Fruit fly (Drosophila melanogaster) whole organism, embryonic: Measurements from ENCODE around the gene CanB.

Experiments used
- Atf3 ChIP-seq: fragments of 200-800 bp; sonication (Bioruptor generic); optimal IDR thresholded peaks from 3 replicates; lab custom pipeline; 2016; ENCODE audit warnings: missing biosample characterization, missing genetic modification characterization
- C15 ChIP-seq: fragments of 200-800 bp; sonication (Bioruptor generic); IDR thresholded peaks from 3 replicates; pipeline ENCODE4 v1.3.6; 2022; ENCODE audit warnings: missing biosample characterization, missing genetic modification characterization
- CG10147 ChIP-seq: fragments of 200-800 bp; sonication (Bioruptor generic); optimal IDR thresholded peaks from 2 replicates; lab custom pipeline; 2019; ENCODE audit warnings: missing biosample characterization, mild to moderate bottlenecking, missing genetic modification characterization, moderate library complexity
- CG1024 ChIP-seq: fragments of 200-800 bp; sonication (Bioruptor generic); IDR thresholded peaks from 2 replicates; pipeline ENCODE4 v1.3.6; 2022; ENCODE audit warnings: missing biosample characterization, missing genetic modification characterization
- CG10543 ChIP-seq: fragments of 200-800 bp; sonication (Bioruptor generic); optimal IDR thresholded peaks from 3 replicates; lab custom pipeline; 2017; ENCODE audit warnings: missing biosample characterization, mild to moderate bottlenecking, missing genetic modification characterization, moderate library complexity
- CG12744 ChIP-seq: fragments of 200-800 bp; sonication (Bioruptor generic); optimal IDR thresholded peaks from 2 replicates; lab custom pipeline; 2016; ENCODE audit warnings: missing biosample characterization, missing genetic modification characterization
- CG13894 ChIP-seq: fragments of 200-800 bp; sonication (Bioruptor generic); optimal IDR thresholded peaks from 3 replicates; lab custom pipeline; 2018; ENCODE audit warnings: missing biosample characterization, mild to moderate bottlenecking, missing genetic modification characterization, moderate library complexity
- CG14014 ChIP-seq: fragments of 200-800 bp; sonication (Bioruptor generic); IDR thresholded peaks from 2 replicates; pipeline ENCODE4 v1.3.6; 2022; ENCODE audit warnings: missing biosample characterization, missing genetic modification characterization
- CG14860 ChIP-seq: fragments of 200-800 bp; sonication (Bioruptor generic); IDR thresholded peaks from 3 replicates; pipeline ENCODE4 v1.3.6; 2022; ENCODE audit warnings: missing biosample characterization, missing genetic modification characterization; ENCODE audit not compliant: partially characterized antibody
- CG14965 ChIP-seq: fragments of 200-800 bp; sonication (Bioruptor generic); optimal IDR thresholded peaks from 2 replicates; lab custom pipeline; 2016; ENCODE audit warnings: missing biosample characterization, missing genetic modification characterization, borderline replicate concordance
- CG1602 ChIP-seq: fragments of 200-800 bp; sonication (Bioruptor generic); optimal IDR thresholded peaks from 3 replicates; lab custom pipeline; 2016; ENCODE audit warnings: missing biosample characterization, missing genetic modification characterization
- CG17359 ChIP-seq: fragments of 200-800 bp; sonication (Bioruptor generic); optimal IDR thresholded peaks from 3 replicates; lab custom pipeline; 2018; ENCODE audit warnings: missing biosample characterization, mild to moderate bottlenecking, missing genetic modification characterization, moderate library complexity
- CG18764 ChIP-seq: fragments of 200-800 bp; sonication (Bioruptor generic); optimal IDR thresholded peaks from 3 replicates; lab custom pipeline; 2016; ENCODE audit warnings: missing biosample characterization, missing genetic modification characterization
- CG2712 ChIP-seq: fragments of 200-800 bp; optimal IDR thresholded peaks from 3 replicates; lab custom pipeline; 2019; ENCODE audit warnings: missing biosample characterization, mild to moderate bottlenecking, missing genetic modification characterization, moderate library complexity
- CG32767 ChIP-seq: fragments of 200-800 bp; sonication (Bioruptor generic); IDR thresholded peaks from 2 replicates; pipeline ENCODE4 v1.3.6; 2022; ENCODE audit warnings: missing biosample characterization, missing genetic modification characterization
- CG34376 ChIP-seq: fragments of 200-800 bp; sonication (Bioruptor generic); optimal IDR thresholded peaks from 2 replicates; lab custom pipeline; 2018; ENCODE audit warnings: missing biosample characterization, mild to moderate bottlenecking, missing genetic modification characterization
- CG6254 ChIP-seq: fragments of 200-800 bp; sonication (Bioruptor generic); optimal IDR thresholded peaks from 3 replicates; lab custom pipeline; 2017; ENCODE audit warnings: mild to moderate bottlenecking, missing biosample characterization, missing genetic modification reagents, missing genetic modification characterization
- CG6791 ChIP-seq: fragments of 200-800 bp; sonication (Bioruptor generic); IDR thresholded peaks from 3 replicates; pipeline ENCODE4 v1.3.6; 2022; ENCODE audit warnings: missing biosample characterization, missing genetic modification characterization; ENCODE audit not compliant: partially characterized antibody
- CG7928 ChIP-seq: fragments of 200-800 bp; sonication (Bioruptor generic); optimal IDR thresholded peaks from 2 replicates; lab custom pipeline; 2017; ENCODE audit warnings: missing biosample characterization, mild to moderate bottlenecking, missing genetic modification characterization
- CG7987 ChIP-seq: fragments of 200-800 bp; sonication (Bioruptor generic); optimal IDR thresholded peaks from 2 replicates; lab custom pipeline; 2018; ENCODE audit warnings: missing biosample characterization, mild to moderate bottlenecking, missing genetic modification characterization, moderate library complexity
- CG8359 ChIP-seq: fragments of 200-800 bp; sonication (Bioruptor generic); optimal IDR thresholded peaks from 2 replicates; lab custom pipeline; 2017; ENCODE audit warnings: missing biosample characterization, mild to moderate bottlenecking, missing genetic modification characterization, borderline replicate concordance
- CG9817 ChIP-seq: fragments of 200-800 bp; sonication (Bioruptor generic); optimal IDR thresholded peaks from 2 replicates; lab custom pipeline; 2018; ENCODE audit warnings: missing biosample characterization, mild to moderate bottlenecking, missing genetic modification characterization, moderate library complexity
- Deaf1 ChIP-seq: fragments of 200-800 bp; optimal IDR thresholded peaks from 3 replicates; lab custom pipeline; 2019; ENCODE audit warnings: missing biosample characterization, mild to moderate bottlenecking, missing genetic modification characterization, moderate library complexity
- Doc2 ChIP-seq: fragments of 200-800 bp; sonication (Bioruptor generic); IDR thresholded peaks from 2 replicates; pipeline ENCODE4 v1.3.6; 2022; ENCODE audit warnings: missing biosample characterization, missing genetic modification characterization
- Dp ChIP-seq: fragments of 200-800 bp; sonication (Bioruptor generic); optimal IDR thresholded peaks from 2 replicates; lab custom pipeline; 2018; ENCODE audit warnings: missing biosample characterization, mild to moderate bottlenecking, missing genetic modification characterization, moderate library complexity
- Ets65A ChIP-seq: fragments of 200-800 bp; sonication (Bioruptor generic); peaks from one replicate; lab custom pipeline; 2016; ENCODE audit warnings: missing biosample characterization, missing genetic modification characterization
- Jarid2 ChIP-seq: fragments of 200-800 bp; sonication (Bioruptor generic); optimal IDR thresholded peaks from 3 replicates; lab custom pipeline; 2017; ENCODE audit warnings: mild to moderate bottlenecking, missing biosample characterization, missing genetic modification reagents, missing genetic modification characterization
- Mes4 ChIP-seq: fragments of 200-800 bp; sonication (Bioruptor generic); optimal IDR thresholded peaks from 2 replicates; lab custom pipeline; 2016; ENCODE audit warnings: missing biosample characterization, missing genetic modification characterization
- Nf-YC ChIP-seq: fragments of 200-800 bp; optimal IDR thresholded peaks from 3 replicates; lab custom pipeline; 2019; ENCODE audit warnings: missing biosample characterization, mild to moderate bottlenecking, missing genetic modification characterization, moderate library complexity
- Tbp ChIP-seq: fragments of >200 bp; optimal IDR thresholded peaks from 2 replicates; lab custom pipeline; 2018; ENCODE audit warnings: missing biosample characterization, missing genetic modification characterization
- bsh ChIP-seq, 2 experiments: fragments of 200-800 bp; sonication (Bioruptor generic); optimal IDR thresholded peaks; 2 replicates each; lab custom pipeline; 2017 to 2018; ENCODE audit warnings: mild to moderate bottlenecking in 2 of 2, missing biosample characterization in 2 of 2, missing genetic modification characterization in 2 of 2, moderate library complexity in 1 of 2
- crc ChIP-seq: fragments of 200-800 bp; sonication (Bioruptor generic); optimal IDR thresholded peaks from 2 replicates; lab custom pipeline; 2016; ENCODE audit warnings: missing biosample characterization, missing genetic modification characterization
- crol ChIP-seq: fragments of 200-800 bp; sonication (Bioruptor generic); IDR thresholded peaks from 2 replicates; pipeline ENCODE4 v1.3.6; 2022; ENCODE audit warnings: missing biosample characterization, missing genetic modification characterization
- danr ChIP-seq: fragments of 200-800 bp; sonication (Bioruptor generic); IDR thresholded peaks from 2 replicates; pipeline ENCODE4 v1.3.6; 2022; ENCODE audit warnings: missing biosample characterization, missing genetic modification characterization
- dimm ChIP-seq: fragments of 200-800 bp; sonication (Bioruptor generic); IDR thresholded peaks from 2 replicates; pipeline ENCODE4 v1.3.6; 2022; ENCODE audit warnings: missing biosample characterization, missing genetic modification characterization
- fd3F ChIP-seq: fragments of 200-800 bp; sonication (Bioruptor generic); optimal IDR thresholded peaks from 2 replicates; lab custom pipeline; 2018; ENCODE audit warnings: missing biosample characterization, mild to moderate bottlenecking, missing genetic modification characterization, moderate library complexity
- gsb-n ChIP-seq: fragments of 200-800 bp; sonication (Bioruptor generic); optimal IDR thresholded peaks from 3 replicates; lab custom pipeline; 2018; ENCODE audit warnings: missing biosample characterization, mild to moderate bottlenecking, missing genetic modification characterization
- gt ChIP-seq: fragments of 200-800 bp; sonication (Bioruptor generic); IDR thresholded peaks from 2 replicates; pipeline ENCODE4 v1.3.6; 2022; ENCODE audit warnings: missing biosample characterization, missing genetic modification characterization
- her ChIP-seq: fragments of 200-800 bp; sonication (Bioruptor generic); optimal IDR thresholded peaks from 2 replicates; lab custom pipeline; 2016; ENCODE audit warnings: missing biosample characterization, missing genetic modification characterization
- mirr ChIP-seq: fragments of 200-800 bp; sonication (Bioruptor generic); optimal IDR thresholded peaks from 3 replicates; lab custom pipeline; 2018; ENCODE audit warnings: missing biosample characterization, mild to moderate bottlenecking, missing genetic modification characterization
- nmo ChIP-seq: fragments of 200-800 bp; sonication (Bioruptor generic); optimal IDR thresholded peaks from 2 replicates; lab custom pipeline; 2018; ENCODE audit warnings: missing biosample characterization, mild to moderate bottlenecking, missing genetic modification characterization, moderate library complexity
- onecut ChIP-seq: fragments of 200-800 bp; sonication (Bioruptor generic); IDR thresholded peaks from 2 replicates; pipeline ENCODE4 v1.3.6; 2022; ENCODE audit warnings: missing biosample characterization, missing genetic modification characterization
- phol ChIP-seq: fragments of 200-800 bp; sonication (Bioruptor generic); optimal IDR thresholded peaks from 3 replicates; lab custom pipeline; 2018; ENCODE audit warnings: missing biosample characterization, mild to moderate bottlenecking, missing genetic modification characterization, moderate library complexity
- pita ChIP-seq: fragments of 200-800 bp; sonication (Bioruptor generic); optimal IDR thresholded peaks from 2 replicates; lab custom pipeline; 2017; ENCODE audit warnings: missing biosample characterization, mild to moderate bottlenecking, missing genetic modification characterization
- prd ChIP-seq, 3 experiments: fragments of >200 bp in 2 of 3; fragments of 200-800 bp in 1 of 3; sonication (Bioruptor generic) in 1 of 3; optimal IDR thresholded peaks in 2 of 3; IDR thresholded peaks in 1 of 3; 2 replicates in 2 of 3; 3 replicates in 1 of 3; pipeline versions ENCODE4 v1.3.6 to Lab custom; 2017 to 2022; ENCODE audit warnings: missing biosample characterization in 1 of 3, missing genetic modification characterization in 1 of 3
- sd ChIP-seq: fragments of 200-800 bp; sonication (Bioruptor generic); optimal IDR thresholded peaks from 3 replicates; lab custom pipeline; 2018; ENCODE audit warnings: missing biosample characterization, mild to moderate bottlenecking, missing genetic modification characterization, moderate library complexity
- sob ChIP-seq: fragments of 200-800 bp; sonication (Bioruptor generic); IDR thresholded peaks from 2 replicates; pipeline ENCODE4 v1.3.6; 2022; ENCODE audit warnings: missing biosample characterization, missing genetic modification characterization
- tna ChIP-seq: fragments of 200-800 bp; sonication (Bioruptor generic); IDR thresholded peaks from 2 replicates; pipeline ENCODE4 v1.3.6; 2022; ENCODE audit warnings: missing biosample characterization, missing genetic modification characterization; ENCODE audit not compliant: partially characterized antibody
- vvl ChIP-seq: fragments of 200-800 bp; sonication (Bioruptor generic); IDR thresholded peaks from 2 replicates; pipeline ENCODE4 v1.3.6; 2022; ENCODE audit warnings: missing biosample characterization, missing genetic modification characterization
- wek ChIP-seq: fragments of 200-800 bp; sonication (Bioruptor generic); optimal IDR thresholded peaks from 3 replicates; lab custom pipeline; 2018; ENCODE audit warnings: missing biosample characterization, mild to moderate bottlenecking, missing genetic modification characterization, moderate library complexity

CanB gene

DNA sequence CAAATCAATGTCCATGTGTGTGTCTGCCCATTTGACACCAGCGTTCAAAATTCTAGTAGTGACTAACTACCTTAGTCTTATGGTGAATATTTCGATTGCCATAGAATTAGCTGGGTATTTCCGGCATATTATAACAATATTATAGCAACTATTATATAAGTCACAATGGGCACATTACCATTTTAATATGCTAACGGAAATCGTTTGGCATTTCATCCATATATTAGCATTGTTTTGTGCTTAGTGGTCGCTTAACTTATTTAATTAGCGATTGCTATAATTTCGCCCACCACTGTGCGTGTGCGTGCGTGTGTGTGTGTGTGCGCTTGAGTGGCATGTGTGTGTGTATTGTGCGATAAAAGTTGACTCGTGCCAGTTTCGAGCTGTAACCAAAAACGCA is 4.4 kb downstream of the CanB start (continued):
- TF ChIP-seq nmo (GFP tag; lab: Kevin White, UChicago), result peak; percentile 21
- no peak for TF ChIP-seq crc (GFP tag; lab: Kevin White, UChicago)
- 0 out of 2 replicates have a peak, but pooled peaks have one; percentile 20 for TF ChIP-seq sob (GFP tag; lab: Robert Waterston, UW)
- TF ChIP-seq CG2712 (tag; lab: Kevin White, UChicago), result peak; percentile 20
- no peak for TF ChIP-seq CG6254 (GFP tag; lab: Kevin White, UChicago)
- 0 out of 2 replicates have a peak, but pooled peaks have one; percentile 27 for TF ChIP-seq onecut (GFP tag; lab: Robert Waterston, UW)
- TF ChIP-seq CG14860, result no peak
- TF ChIP-seq Dp (GFP tag; lab: Kevin White, UChicago), result no peak
- no peak for TF ChIP-seq Jarid2 (GFP tag; lab: Kevin White, UChicago)
- no peak for TF ChIP-seq prd (optimal IDR thresholded peaks at IDR 0.05; lab: Kevin White, UChicago)
- TF ChIP-seq prd (GFP tag; IDR thresholded peaks at IDR 0.05; lab: Robert Waterston, UW), result peak; percentile 33; the same call in 1 of the 3 replicates
- peak; percentile 16 for TF ChIP-seq Nf-YC (tag; lab: Kevin White, UChicago)
- no peak for TF ChIP-seq C15 (GFP tag; lab: Robert Waterston, UW)
- no peak for TF ChIP-seq CG32767 (GFP tag; lab: Robert Waterston, UW)
- TF ChIP-seq CG9817, result peak; percentile 59
- no peak for TF ChIP-seq Atf3 (GFP tag; lab: Kevin White, UChicago)
- TF ChIP-seq Tbp (GFP tag; lab: Kevin White, UChicago), result no peak
- TF ChIP-seq mirr (GFP tag; lab: Kevin White, UChicago), result peak; percentile 30
- TF ChIP-seq bsh (GFP tag; optimal IDR thresholded peaks at IDR 0.05; lab: Kevin White, UChicago), result no peak
- no peak for TF ChIP-seq CG1024 (GFP tag; lab: Robert Waterston, UW)
- TF ChIP-seq CG12744 (GFP tag; lab: Kevin White, UChicago), result no peak
- no peak for TF ChIP-seq CG6791
- no peak for TF ChIP-seq tna
- peak; percentile 27 for TF ChIP-seq fd3F (GFP tag; lab: Kevin White, UChicago)
- no peak for TF ChIP-seq gt (GFP tag; lab: Robert Waterston, UW)
- no peak for TF ChIP-seq wek (GFP tag; lab: Kevin White, UChicago)
- peak; percentile 63 for TF ChIP-seq CG17359
- no peak for TF ChIP-seq CG18764
- no peak for TF ChIP-seq CG8359 (GFP tag; lab: Kevin White, UChicago)
- no peak for TF ChIP-seq Ets65A (GFP tag; lab: Kevin White, UChicago)
- no peak for TF ChIP-seq CG7928 (GFP tag; lab: Kevin White, UChicago)
- peak; percentile 43 for TF ChIP-seq phol (tag; lab: Kevin White, UChicago)
- no peak for TF ChIP-seq dimm (GFP tag; lab: Robert Waterston, UW)
- no peak for TF ChIP-seq CG14014 (GFP tag; lab: Robert Waterston, UW)
- no peak for TF ChIP-seq pita (GFP tag; lab: Kevin White, UChicago)
- TF ChIP-seq vvl (GFP tag; lab: Robert Waterston, UW), result 0 out of 2 replicates have a peak, but pooled peaks have one; percentile 40

- TF ChIP-seq CG1024 (GFP tag; lab: Robert Waterston, UW) (no peak), Doc2 (GFP tag; lab: Robert Waterston, UW) (no peak), CG1602 (GFP tag; lab: Kevin White, UChicago) (no peak), her (GFP tag; lab: Kevin White, UChicago) (no peak), danr (no peak), CG10147 (no peak), CG13894 (tag; lab: Kevin White, UChicago) (peak; percentile 98), CG14965 (GFP tag; lab: Kevin White, UChicago) (no peak), Deaf1 (tag; lab: Kevin White, UChicago) (peak; percentile 53), sd (tag; lab: Kevin White, UChicago) (no peak), CG10543 (no peak), CG34376 (no peak), crol (GFP tag; lab: Robert Waterston, UW) (peak; percentile 58), CG7987 (GFP tag; lab: Kevin White, UChicago) (no peak), gsb-n (tag; lab: Kevin White, UChicago) (no peak), Mes4 (GFP tag; lab: Kevin White, UChicago) (no peak)
Observed at dm6 chrX:5337316-5337715, 5.0 kb downstream of the CanB start.
